Worm (Caenorhabditis elegans) whole organism, L4 larva: Measurements from ENCODE around the gene C17H11.1.
"Not testable (repeated sequence)": the region's sequence is repeated elsewhere in the genome, so short reads cannot be mapped to it uniquely, and the experiment has no call there.

Source experiments
- D1046.2 ChIP-seq: fragments of 200-800 bp; sonication (Bioruptor generic); IDR thresholded peaks from 2 replicates; pipeline ENCODE4 v1.3.6; 2022; ENCODE audit warnings: missing genetic modification characterization, missing compliant biosample characterization
- F10B5.3 ChIP-seq: sonication (generic microtip); optimal IDR thresholded peaks from 2 replicates; lab custom pipeline; 2016; ENCODE audit warnings: mild to moderate bottlenecking, missing genetic modification characterization, missing compliant biosample characterization
- F26F4.8 ChIP-seq: fragments of 200-800 bp; sonication (Bioruptor generic); conservative IDR thresholded peaks from 2 replicates; pipeline ENCODE4 v1.3.6; 2022; ENCODE audit warnings: missing genetic modification characterization, missing compliant biosample characterization
- F49E8.2 ChIP-seq: sonication (generic microtip); optimal IDR thresholded peaks from 2 replicates; lab custom pipeline; 2016; ENCODE audit warnings: missing compliant biosample characterization, mild to moderate bottlenecking, missing genetic modification characterization, borderline replicate concordance
- R02D3.7 ChIP-seq: fragments of 150-350 bp; sonication (generic microtip); optimal IDR thresholded peaks from 3 replicates; lab custom pipeline; 2014; ENCODE audit warnings: missing biosample characterization, missing genetic modification characterization
- T20F7.1 ChIP-seq: fragments of 200-800 bp; sonication (Bioruptor generic); optimal IDR thresholded peaks from 2 replicates; lab custom pipeline; 2018; ENCODE audit warnings: mild to moderate bottlenecking, missing genetic modification characterization, missing compliant biosample characterization
- T26A8.4 ChIP-seq: fragments of 200-800 bp; sonication (Bioruptor generic); IDR thresholded peaks from 2 replicates; pipeline ENCODE4 v1.3.6; 2022; ENCODE audit warnings: missing genetic modification characterization, missing compliant biosample characterization
- Y48G9A.11 ChIP-seq: fragments of 200-800 bp; sonication (Bioruptor generic); IDR thresholded peaks from 2 replicates; pipeline ENCODE4 v1.3.6; 2022; ENCODE audit warnings: missing genetic modification reagents, missing genetic modification characterization, missing compliant biosample characterization
- Y5F2A.4 ChIP-seq: fragments of 200-800 bp; sonication (Bioruptor generic); optimal IDR thresholded peaks from 2 replicates; lab custom pipeline; 2018; ENCODE audit warnings: mild to moderate bottlenecking, missing genetic modification characterization, missing compliant biosample characterization
- ZK337.2 ChIP-seq: fragments of 200-800 bp; sonication (Bioruptor generic); IDR thresholded peaks from 2 replicates; pipeline ENCODE4 v1.3.6; 2022; ENCODE audit warnings: missing genetic modification reagents, missing genetic modification characterization, missing compliant biosample characterization
- aha-1 ChIP-seq: fragments of 150-350 bp; peaks from one replicate; lab custom pipeline; 2014; ENCODE audit warnings: missing biosample characterization, missing genetic modification characterization
- attf-4 ChIP-seq: sonication (generic microtip); optimal IDR thresholded peaks from 3 replicates; lab custom pipeline; 2017; ENCODE audit warnings: missing biosample characterization, missing genetic modification characterization
- ceh-20 ChIP-seq: fragments of 200-800 bp; sonication (Bioruptor generic); IDR thresholded peaks from 2 replicates; pipeline ENCODE4 v1.3.6; 2022; ENCODE audit warnings: missing genetic modification reagents, missing genetic modification characterization, missing compliant biosample characterization
- ceh-82 ChIP-seq: sonication (generic microtip); optimal IDR thresholded peaks from 2 replicates; lab custom pipeline; 2017; ENCODE audit warnings: missing biosample characterization, missing genetic modification characterization
- ces-1 ChIP-seq: fragments of 150-350 bp; sonication (generic microtip); optimal IDR thresholded peaks from 4 replicates; lab custom pipeline; 2014; ENCODE audit warnings: missing biosample characterization, missing genetic modification reagents, missing genetic modification characterization
- ctbp-1 ChIP-seq: fragments of 200-800 bp; sonication (Bioruptor generic); IDR thresholded peaks from 2 replicates; pipeline ENCODE4 v1.3.6; 2022; ENCODE audit warnings: missing genetic modification reagents, missing genetic modification characterization, missing compliant biosample characterization
- dmd-8 ChIP-seq: fragments of 200-800 bp; sonication (Bioruptor generic); IDR thresholded peaks from 2 replicates; pipeline ENCODE4 v1.3.6; 2022; ENCODE audit warnings: missing genetic modification characterization, missing compliant biosample characterization
- dve-1 ChIP-seq: sonication (generic microtip); optimal IDR thresholded peaks from 2 replicates; lab custom pipeline; 2017; ENCODE audit warnings: antibody characterized with exemption, mild to moderate bottlenecking, missing genetic modification characterization, missing compliant biosample characterization; ENCODE audit not compliant: insufficient read depth
- egl-43 ChIP-seq: fragments of 200-800 bp; sonication (Bioruptor generic); IDR thresholded peaks from 2 replicates; pipeline ENCODE4 v1.3.6; 2022; ENCODE audit warnings: missing genetic modification reagents, missing genetic modification characterization, missing compliant biosample characterization
- hlh-11 ChIP-seq: fragments of 200-800 bp; sonication (Bioruptor generic); optimal IDR thresholded peaks from 2 replicates; lab custom pipeline; 2018; ENCODE audit warnings: mild to moderate bottlenecking, missing genetic modification characterization, missing compliant biosample characterization
- hlh-30 ChIP-seq: sonication (generic microtip); optimal IDR thresholded peaks from 2 replicates; lab custom pipeline; 2017; ENCODE audit warnings: antibody characterized with exemption, mild to moderate bottlenecking, missing genetic modification characterization, missing compliant biosample characterization; ENCODE audit not compliant: insufficient read depth
- lim-7 ChIP-seq: fragments of 200-800 bp; sonication (Bioruptor generic); IDR thresholded peaks from 2 replicates; pipeline ENCODE4 v1.3.6; 2022; ENCODE audit warnings: missing genetic modification characterization, missing compliant biosample characterization
- lin-38 ChIP-seq: fragments of 200-800 bp; sonication (Bioruptor generic); IDR thresholded peaks from 2 replicates; pipeline ENCODE4 v1.3.6; 2022; ENCODE audit warnings: missing genetic modification reagents, missing genetic modification characterization, missing compliant biosample characterization
- lir-3 ChIP-seq: sonication (generic microtip); optimal IDR thresholded peaks from 2 replicates; lab custom pipeline; 2016; ENCODE audit warnings: mild to moderate bottlenecking, missing genetic modification characterization, missing compliant biosample characterization
- lsy-2 ChIP-seq, 2 experiments: fragments of 150-350 bp in 1 of 2; sonication (generic microtip) in 1 of 2; optimal IDR thresholded peaks; 2 replicates each; lab custom pipeline; 2014 to 2017; ENCODE audit warnings: missing biosample characterization in 2 of 2, missing genetic modification characterization in 2 of 2
- madf-5 ChIP-seq, 2 experiments: fragments of 200-800 bp; sonication (Bioruptor generic); IDR thresholded peaks; 2 replicates each; pipeline ENCODE4 v1.3.6; 2022; ENCODE audit warnings: missing compliant biosample characterization in 2 of 2, missing genetic modification characterization in 2 of 2
- mep-1 ChIP-seq: fragments of 150-350 bp; sonication (generic microtip); optimal IDR thresholded peaks from 3 replicates; lab custom pipeline; 2014; ENCODE audit warnings: missing biosample characterization, missing genetic modification characterization
- mes-2 ChIP-seq: sonication (generic microtip); optimal IDR thresholded peaks from 2 replicates; lab custom pipeline; 2016; ENCODE audit warnings: missing genotype, mild to moderate bottlenecking, missing genetic modification characterization, missing compliant biosample characterization; ENCODE audit not compliant: poor library complexity, severe bottlenecking
- nhr-102 ChIP-seq: sonication (generic microtip); optimal IDR thresholded peaks from 2 replicates; lab custom pipeline; 2016; ENCODE audit warnings: mild to moderate bottlenecking, missing genetic modification characterization, moderate library complexity, missing compliant biosample characterization
- nhr-11 ChIP-seq: fragments of 150-350 bp; optimal IDR thresholded peaks from 2 replicates; lab custom pipeline; 2014; ENCODE audit warnings: missing biosample characterization, missing genetic modification characterization
- nhr-111 ChIP-seq: fragments of 200-800 bp; sonication (Bioruptor generic); optimal IDR thresholded peaks from 2 replicates; lab custom pipeline; 2018; ENCODE audit warnings: mild to moderate bottlenecking, missing genetic modification characterization, missing compliant biosample characterization
- nhr-41 ChIP-seq: fragments of 200-800 bp; sonication (Bioruptor generic); IDR thresholded peaks from 2 replicates; pipeline ENCODE4 v1.3.6; 2022; ENCODE audit warnings: missing genetic modification reagents, missing genetic modification characterization, missing compliant biosample characterization
- nhr-48 ChIP-seq: sonication (generic microtip); optimal IDR thresholded peaks from 2 replicates; lab custom pipeline; 2016; ENCODE audit warnings: mild to moderate bottlenecking, missing genetic modification characterization, missing compliant biosample characterization
- pha-4 ChIP-seq, 2 experiments: fragments of 150-350 bp in 1 of 2; fragments of 200-800 bp in 1 of 2; sonication (Bioruptor generic) in 1 of 2; IDR thresholded peaks in 1 of 2; optimal IDR thresholded peaks in 1 of 2; 2 replicates each; pipeline versions ENCODE4 v1.3.6 to Lab custom; 2014 to 2022; ENCODE audit warnings: missing genetic modification characterization in 2 of 2, missing genetic modification reagents in 2 of 2, missing biosample characterization in 1 of 2, missing compliant biosample characterization in 1 of 2
- php-3 ChIP-seq: fragments of 200-800 bp; sonication (Bioruptor generic); IDR thresholded peaks from 2 replicates; pipeline ENCODE4 v1.3.6; 2022; ENCODE audit warnings: missing genetic modification reagents, missing genetic modification characterization, missing compliant biosample characterization
- set-16 ChIP-seq: fragments of 200-800 bp; sonication (Bioruptor generic); IDR thresholded peaks from 2 replicates; pipeline ENCODE4 v1.3.6; 2022; ENCODE audit warnings: missing genetic modification reagents, missing genetic modification characterization, missing compliant biosample characterization
- snpc-1.2 ChIP-seq: fragments of 200-800 bp; sonication (Bioruptor generic); IDR thresholded peaks from 2 replicates; pipeline ENCODE4 v1.3.6; 2022; ENCODE audit warnings: missing genetic modification reagents, missing genetic modification characterization, missing compliant biosample characterization
- spr-1 ChIP-seq: sonication (generic microtip); optimal IDR thresholded peaks from 2 replicates; lab custom pipeline; 2016; ENCODE audit warnings: mild to moderate bottlenecking, missing genetic modification characterization, missing compliant biosample characterization
- tra-1 ChIP-seq: fragments of 200-800 bp; sonication (Bioruptor generic); IDR thresholded peaks from 2 replicates; pipeline ENCODE4 v1.3.6; 2022; ENCODE audit warnings: missing genetic modification reagents, missing genetic modification characterization, missing compliant biosample characterization
- unc-39 ChIP-seq: sonication (generic microtip); optimal IDR thresholded peaks from 2 replicates; lab custom pipeline; 2017; ENCODE audit warnings: missing biosample characterization, missing genetic modification characterization
- vab-7 ChIP-seq: fragments of 200-800 bp; sonication (Bioruptor generic); IDR thresholded peaks from 2 replicates; pipeline ENCODE4 v1.3.6; 2022; ENCODE audit warnings: missing genetic modification reagents, missing genetic modification characterization, missing compliant biosample characterization
- zfp-3 ChIP-seq: fragments of 200-800 bp; sonication (Bioruptor generic); conservative IDR thresholded peaks from 2 replicates; pipeline ENCODE4 v1.3.6; 2022; ENCODE audit warnings: missing genetic modification reagents, missing genetic modification characterization, missing compliant biosample characterization
- zip-11 ChIP-seq: fragments of 200-800 bp; sonication (Bioruptor generic); IDR thresholded peaks from 2 replicates; pipeline ENCODE4 v1.3.6; 2022; ENCODE audit warnings: missing genetic modification characterization, missing compliant biosample characterization

Gene C17H11.1

DNA sequence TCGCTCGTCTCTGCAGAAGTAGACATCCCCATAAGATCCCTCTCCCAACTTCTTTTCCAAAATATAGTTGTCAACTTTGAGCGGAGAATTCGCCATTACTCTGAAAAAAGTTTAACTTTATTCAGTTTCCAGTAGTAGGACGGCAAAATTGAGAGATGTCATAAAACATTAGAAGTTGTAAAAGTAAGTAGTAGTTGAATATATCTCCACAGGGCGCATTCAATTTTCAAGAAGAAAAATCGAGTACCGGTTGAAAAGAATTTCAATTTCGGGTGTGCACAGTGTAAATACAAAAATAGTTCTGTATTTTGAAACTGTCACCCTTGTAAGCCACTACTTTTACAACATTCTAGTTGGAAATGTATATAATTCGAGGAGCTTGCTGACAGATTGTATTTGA is 23.1 kb upstream of the C17H11.1 start, which contains the start of gene F22F1.2:
TSS of gene F22F1.2 (minus strand) at position 101 of the 400 bp plus-strand sequence.
- TF ChIP-seq vab-7 (GFP tag; lab: Robert Waterston, UW) (no peak), attf-4 (tag; lab: Kevin White, UChicago) (no peak), ZK337.2 (GFP tag; lab: Robert Waterston, UW) (no peak), mes-2 (no peak), dve-1 (tag; lab: Kevin White, UChicago) (no peak), ces-1 (no peak), F26F4.8 (GFP tag; lab: Robert Waterston, UW) (no peak), T20F7.1 (GFP tag; lab: Kevin White, UChicago) (no peak), F49E8.2 (tag; lab: Kevin White, UChicago) (no peak), nhr-11 (tag; lab: Kevin White, UChicago) (no peak), R02D3.7 (tag; lab: Kevin White, UChicago) (no peak), D1046.2 (GFP tag; lab: Robert Waterston, UW) (no peak), Y5F2A.4 (GFP tag; lab: Kevin White, UChicago) (no peak), hlh-11 (tag; lab: Kevin White, UChicago) (no peak), unc-39 (tag; lab: Kevin White, UChicago) (no peak), mep-1 (tag; lab: Kevin White, UChicago) (no peak), lsy-2 (tag; optimal IDR thresholded peaks at IDR 0.05; lab: Kevin White, UChicago) (no peak), ceh-20 (GFP tag; lab: Robert Waterston, UW) (no peak), ceh-82 (tag; lab: Kevin White, UChicago) (no peak), pha-4 (GFP tag; IDR thresholded peaks at IDR 0.05; lab: Robert Waterston, UW) (no peak), pha-4 (tag; optimal IDR thresholded peaks at IDR 0.05; lab: Kevin White, UChicago) (no peak)
- TF ChIP-seq, all 104 proteins: peak for 0

DNA sequence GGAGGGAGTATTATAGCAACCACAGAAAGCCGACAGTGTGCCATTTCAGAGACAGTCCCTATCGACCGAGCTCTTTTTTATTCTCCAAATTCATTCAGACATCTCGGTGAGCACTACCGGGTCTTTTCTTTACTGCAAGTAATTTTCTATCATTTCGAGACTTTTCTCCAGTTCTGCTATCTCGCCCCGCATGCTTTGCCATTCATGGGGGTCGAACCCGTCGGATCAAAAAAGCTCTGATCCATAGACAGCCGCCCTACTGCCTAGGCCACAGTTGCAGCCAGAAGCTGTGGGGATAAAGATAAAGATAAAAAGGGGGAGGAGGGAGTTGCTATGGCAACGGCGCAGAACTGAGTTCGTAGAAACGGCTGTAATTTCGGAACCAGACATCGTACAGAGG is 22.3 kb upstream of the C17H11.1 start:
- TF ChIP-seq aha-1 (tag; lab: Kevin White, UChicago) (peak; percentile 41), spr-1 (tag; lab: Kevin White, UChicago) (no peak), F10B5.3 (tag; lab: Kevin White, UChicago) (no peak), nhr-41 (no peak), tra-1 (GFP tag; lab: Robert Waterston, UW) (0 out of 2 replicates have a peak, but pooled peaks have one; percentile 22), pha-4 (GFP tag; IDR thresholded peaks at IDR 0.05; lab: Robert Waterston, UW) (peak; percentile 43; the same call in 1 of the 2 replicates), pha-4 (tag; optimal IDR thresholded peaks at IDR 0.05; lab: Kevin White, UChicago) (no peak), egl-43 (GFP tag; lab: Robert Waterston, UW) (peak; percentile 74), lin-38 (GFP tag; lab: Robert Waterston, UW) (0 out of 2 replicates have a peak, but pooled peaks have one; percentile 39), lir-3 (tag; lab: Kevin White, UChicago) (peak; percentile 38), snpc-1.2 (peak; percentile 64; the same call in 1 of the 2 replicates), F49E8.2 (tag; lab: Kevin White, UChicago) (peak; percentile 18), lim-7 (GFP tag; lab: Robert Waterston, UW) (0 out of 2 replicates have a peak, but pooled peaks have one; percentile 33), nhr-111 (GFP tag; lab: Kevin White, UChicago) (no peak), set-16 (GFP tag; lab: Robert Waterston, UW) (peak; percentile 37; the same call in 1 of the 2 replicates)

DNA sequence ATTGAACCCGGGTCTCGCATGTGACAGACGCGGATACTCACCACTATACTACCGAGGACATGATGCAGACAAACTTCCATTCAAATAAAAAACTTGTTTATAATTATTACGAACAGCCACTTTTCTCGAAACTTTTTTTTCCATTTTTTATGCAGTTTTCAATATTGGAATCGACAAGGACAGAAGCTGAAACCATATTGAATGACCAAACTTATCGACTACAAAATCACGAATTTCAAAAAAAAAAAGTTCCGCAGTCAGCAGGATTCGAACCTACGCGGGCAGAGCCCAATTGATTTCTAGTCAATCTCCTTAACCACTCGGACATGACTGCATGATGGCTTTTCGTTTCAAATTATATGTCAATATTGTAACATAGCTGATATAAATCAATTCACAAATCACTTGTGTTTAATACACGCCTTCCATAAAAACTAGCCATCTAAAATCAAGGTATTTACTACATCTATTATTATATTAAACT is 21.1 kb upstream of the C17H11.1 start:
- TF ChIP-seq zip-11 (GFP tag; lab: Robert Waterston, UW) (0 out of 2 replicates have a peak, but pooled peaks have one; percentile 18), zfp-3 (GFP tag; lab: Robert Waterston, UW) (0 out of 2 replicates have a peak, but pooled peaks have one; percentile 42), ctbp-1 (GFP tag; lab: Robert Waterston, UW) (0 out of 2 replicates have a peak, but pooled peaks have one; percentile 51), madf-5 (GFP tag; IDR thresholded peaks at IDR 0.05; lab: Robert Waterston, UW) (0 out of 4 replicates have a peak, but pooled peaks of 1 of the 2 experiments have one; percentile 47), lin-38 (GFP tag; lab: Robert Waterston, UW) (peak; percentile 63), hlh-30 (tag; lab: Kevin White, UChicago) (peak; percentile 52), dmd-8 (GFP tag; lab: Robert Waterston, UW) (peak; percentile 85), nhr-48 (tag; lab: Kevin White, UChicago) (peak; percentile 32), T26A8.4 (GFP tag; lab: Robert Waterston, UW) (peak; percentile 46; the same call in 1 of the 2 replicates), pha-4 (GFP tag; IDR thresholded peaks at IDR 0.05; lab: Robert Waterston, UW) (peak; percentile 71; the same call in 1 of the 2 replicates), php-3 (peak; percentile 45; the same call in 1 of the 2 replicates), egl-43 (GFP tag; lab: Robert Waterston, UW) (peak; percentile 80; the same call in 1 of the 2 replicates), lim-7 (GFP tag; lab: Robert Waterston, UW) (peak; percentile 63), vab-7 (GFP tag; lab: Robert Waterston, UW) (0 out of 2 replicates have a peak, but pooled peaks have one; percentile 45), F26F4.8 (GFP tag; lab: Robert Waterston, UW) (peak; percentile 58; the same call in 1 of the 2 replicates), Y48G9A.11 (GFP tag; lab: Robert Waterston, UW) (peak; percentile 72; the same call in 1 of the 2 replicates), snpc-1.2 (peak; percentile 78; the same call in 1 of the 2 replicates), nhr-102 (peak; percentile 32)
- not testable (repeated sequence) for TF ChIP-seq pha-4 (tag; optimal IDR thresholded peaks at IDR 0.05; lab: Kevin White, UChicago)
